Fruit fly (Drosophila melanogaster): Measurements from ENCODE around the gene CG9541.

The CG9541 gene

dm6 chr2L:8959001-8959461, 16.2 kb downstream of the CG9541 start, which contains the start of gene CG31886 (continued):
- TF ChIP-seq C15 (GFP tag; IDR thresholded peaks at IDR 0.05): no peak
- no peak for TF ChIP-seq Dip2 (GFP tag; IDR thresholded peaks at IDR 0.05)
- no peak for TF ChIP-seq CG9817 (tag; optimal IDR thresholded peaks at IDR 0.05)
- no peak for TF ChIP-seq klu (GFP tag; IDR thresholded peaks at IDR 0.05)
- no peak for TF ChIP-seq CG4617 (GFP tag; optimal IDR thresholded peaks at IDR 0.05; ENCODE audit: borderline replicate concordance)
- TF ChIP-seq CG18011 (GFP tag; optimal IDR thresholded peaks at IDR 0.05): no peak
- TF ChIP-seq Lhr (GFP tag; optimal IDR thresholded peaks at IDR 0.05): no peak
- TF ChIP-seq CG1233 (GFP tag; optimal IDR thresholded peaks at IDR 0.05): no peak
- no peak for TF ChIP-seq ttk (GFP tag; IDR thresholded peaks at IDR 0.05)
- TF ChIP-seq crp (GFP tag; optimal IDR thresholded peaks at IDR 0.05): no peak
- TF ChIP-seq CG4328 (GFP tag; optimal IDR thresholded peaks at IDR 0.05): no peak
- no peak for TF ChIP-seq schlank (tag; optimal IDR thresholded peaks at IDR 0.05)
- no peak for TF ChIP-seq CG13287 (GFP tag; IDR thresholded peaks at IDR 0.05; ENCODE audit: partially characterized antibody)
- TF ChIP-seq mirr (GFP tag; optimal IDR thresholded peaks at IDR 0.05): peak; percentile 13
- TF ChIP-seq CG8478 (optimal IDR thresholded peaks at IDR 0.05): no peak
- no peak for TF ChIP-seq ATbp (GFP tag; optimal IDR thresholded peaks at IDR 0.05)
- no peak for TF ChIP-seq CG11504 (tag; optimal IDR thresholded peaks at IDR 0.05)
- no peak for TF ChIP-seq CG9932 (GFP tag; IDR thresholded peaks at IDR 0.05)
- TF ChIP-seq CG4730 (GFP tag; IDR thresholded peaks at IDR 0.05): peak; percentile 38; the same call in 1 of the 2 replicates
- peak; percentile 61 for TF ChIP-seq CG8388 (GFP tag; optimal IDR thresholded peaks at IDR 0.05)
- no peak for TF ChIP-seq ab (GFP tag; optimal IDR thresholded peaks at IDR 0.05)
- no peak for TF ChIP-seq zen2 (GFP tag; IDR thresholded peaks at IDR 0.05; ENCODE audit: partially characterized antibody)
- TF ChIP-seq lilli (GFP tag; optimal IDR thresholded peaks at IDR 0.05): peak; percentile 21
- TF ChIP-seq ftz-f1 (GFP tag; optimal IDR thresholded peaks at IDR 0.05): no peak
- no peak for TF ChIP-seq Nf-YB (GFP tag; optimal IDR thresholded peaks at IDR 0.05)
- no peak for TF ChIP-seq CG3995 (GFP tag; optimal IDR thresholded peaks at IDR 0.05)
- peak; percentile 34 for TF ChIP-seq exex (tag; optimal IDR thresholded peaks at IDR 0.05)
- TF ChIP-seq sisA (GFP tag; IDR thresholded peaks at IDR 0.05): no peak; the same call in 1 of the 2 replicates
- TF ChIP-seq NfI (GFP tag; optimal IDR thresholded peaks at IDR 0.05): no peak
- peak; percentile 40; the same call in 1 of the 3 replicates for TF ChIP-seq tgo (GFP tag; IDR thresholded peaks at IDR 0.05)
- peak; percentile 30 for TF ChIP-seq Meics (GFP tag; optimal IDR thresholded peaks at IDR 0.05)
- no peak for TF ChIP-seq CG11093 (GFP tag; IDR thresholded peaks at IDR 0.05)
- peak; percentile 40 for TF ChIP-seq CG30403 (GFP tag; optimal IDR thresholded peaks at IDR 0.05)
- no peak for TF ChIP-seq CG7786 (GFP tag; optimal IDR thresholded peaks at IDR 0.05)
- peak; percentile 21; the same call in 1 of the 2 replicates for TF ChIP-seq MBD-R2 (GFP tag; IDR thresholded peaks at IDR 0.05)
- TF ChIP-seq Doc2 (GFP tag; IDR thresholded peaks at IDR 0.05): no peak
- TF ChIP-seq tna (GFP tag; IDR thresholded peaks at IDR 0.05; ENCODE audit: partially characterized antibody): no peak
- TF ChIP-seq CG9215 (GFP tag; IDR thresholded peaks at IDR 0.05): no peak
- TF ChIP-seq CG6854 (GFP tag; optimal IDR thresholded peaks at IDR 0.05): no peak
- TF ChIP-seq HLH4C (GFP tag; IDR thresholded peaks at IDR 0.05; ENCODE audit: partially characterized antibody): no peak
- TF ChIP-seq CG10209 (GFP tag; optimal IDR thresholded peaks at IDR 0.05): peak; percentile 3
- TF ChIP-seq Sry-δ (GFP tag; optimal IDR thresholded peaks at IDR 0.05): no peak
- peak; percentile 84 for TF ChIP-seq Drgx (GFP tag; IDR thresholded peaks at IDR 0.05)
- no peak for TF ChIP-seq CG8290 (GFP tag; optimal IDR thresholded peaks at IDR 0.05)
- TF ChIP-seq CG8290 (tag; optimal IDR thresholded peaks at IDR 0.05): no peak
- TF ChIP-seq CG32532 (GFP tag; IDR thresholded peaks at IDR 0.05): peak; percentile 43; the same call in 1 of the 2 replicates
- no peak for TF ChIP-seq CG33557 (GFP tag; optimal IDR thresholded peaks at IDR 0.05)
- 0 out of 3 replicates have a peak, but pooled peaks have one; percentile 36 for TF ChIP-seq CG11695 (GFP tag; IDR thresholded peaks at IDR 0.05)
- no peak for TF ChIP-seq Neu2 (GFP tag; optimal IDR thresholded peaks at IDR 0.05; ENCODE audit: borderline replicate concordance)
- TF ChIP-seq TFAM (GFP tag; optimal IDR thresholded peaks at IDR 0.05): no peak
- no peak for TF ChIP-seq yki (optimal IDR thresholded peaks at IDR 0.05)
- TF ChIP-seq btn (GFP tag; optimal IDR thresholded peaks at IDR 0.05): no peak

All from whole organism, embryonic.